Fruit fly (Drosophila melanogaster) whole organism, prepupa: ENCODE data around the gene CG4911.

Experiments
- CG10631 ChIP-seq: fragments of 200-800 bp; sonication (Bioruptor generic); optimal IDR thresholded peaks from 2 replicates; lab custom pipeline; 2016; ENCODE audit warnings: missing biosample characterization, missing genetic modification characterization
- CG6854 ChIP-seq: fragments of 200-800 bp; sonication (Bioruptor generic); optimal IDR thresholded peaks from 2 replicates; lab custom pipeline; 2017; ENCODE audit warnings: missing biosample characterization, mild to moderate bottlenecking, missing genetic modification characterization
- Ets96B ChIP-seq: fragments of 200-800 bp; optimal IDR thresholded peaks from 2 replicates; lab custom pipeline; 2019; ENCODE audit warnings: missing biosample characterization, mild to moderate bottlenecking, missing genetic modification characterization, moderate library complexity
- Hr39 ChIP-seq: fragments of 200-800 bp; sonication (Bioruptor generic); optimal IDR thresholded peaks from 2 replicates; lab custom pipeline; 2016; ENCODE audit warnings: missing biosample characterization, missing genetic modification characterization
- Lpt ChIP-seq: fragments of 200-800 bp; sonication (Bioruptor generic); optimal IDR thresholded peaks from 3 replicates; lab custom pipeline; 2016; ENCODE audit warnings: missing biosample characterization, missing genetic modification characterization
- dsx ChIP-seq: fragments of 200-800 bp; optimal IDR thresholded peaks from 3 replicates; lab custom pipeline; 2019; ENCODE audit warnings: missing biosample characterization, mild to moderate bottlenecking, missing genetic modification characterization, moderate library complexity; ENCODE audit not compliant: poor library complexity, severe bottlenecking
- net ChIP-seq: fragments of 200-800 bp; sonication (Bioruptor generic); optimal IDR thresholded peaks from 3 replicates; lab custom pipeline; 2016; ENCODE audit warnings: missing biosample characterization, missing genetic modification characterization

dm6 chr3L:9042200-9042988, 30.1 kb downstream of the CG4911 start:
- TF ChIP-seq Ets96B (tag; lab: Kevin White, UChicago): no peak
- TF ChIP-seq CG10631 (GFP tag; lab: Kevin White, UChicago): no peak
- no peak for TF ChIP-seq net (GFP tag; lab: Kevin White, UChicago)
- TF ChIP-seq Lpt (GFP tag; lab: Kevin White, UChicago): no peak
- no peak for TF ChIP-seq CG6854
- TF ChIP-seq dsx: no peak
- TF ChIP-seq Hr39: no peak
